Worm (Caenorhabditis elegans): Measurements from ENCODE around the gene srh-80.

Gene srh-80

DNA sequence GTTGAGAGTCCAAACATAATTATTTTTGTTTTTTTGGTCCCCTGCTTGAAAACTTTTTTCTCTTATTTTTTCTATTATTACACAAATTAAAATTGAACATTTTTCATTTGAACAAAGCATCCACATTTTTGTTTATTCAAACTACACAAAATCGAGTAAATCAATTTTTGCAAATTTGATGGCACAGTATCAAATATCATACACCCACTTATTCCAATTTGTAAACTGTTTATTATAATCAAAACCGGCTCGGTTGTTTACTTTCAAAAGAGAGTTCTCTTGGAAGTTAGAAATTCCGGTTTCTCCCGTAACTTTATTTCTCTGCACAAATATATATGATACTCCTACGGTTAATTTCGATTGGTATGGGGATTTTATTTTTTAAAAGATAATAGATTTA lies 48.3 kb downstream of the srh-80 start, which contains the start of gene lgc-26:
Gene lgc-26 (plus strand): TSS at position 301 of the 400 bp plus-strand sequence.
- TF ChIP-seq ama-1 (optimal IDR thresholded peaks at IDR 0.05) = no peak
- no peak for TF ChIP-seq sem-4 (tag; optimal IDR thresholded peaks at IDR 0.05)
- no peak for TF ChIP-seq nhr-237 (tag; optimal IDR thresholded peaks at IDR 0.05)
- no peak for TF ChIP-seq alr-1 (tag; optimal IDR thresholded peaks at IDR 0.05)
- no peak for TF ChIP-seq skn-1 (tag; optimal IDR thresholded peaks at IDR 0.05)
- no peak for TF ChIP-seq unc-39 (tag; optimal IDR thresholded peaks at IDR 0.05)
- no peak for TF ChIP-seq R02D3.7 (tag; optimal IDR thresholded peaks at IDR 0.05)
- TF ChIP-seq lin-13 (GFP tag; optimal IDR thresholded peaks at IDR 0.05) = no peak
- no peak for TF ChIP-seq ztf-1 (GFP tag; conservative IDR thresholded peaks at IDR 0.05)
- TF ChIP-seq nhr-11 (tag; optimal IDR thresholded peaks at IDR 0.05) = no peak
- TF ChIP-seq nhr-12 (tag; optimal IDR thresholded peaks at IDR 0.05) = no peak
- no peak for TF ChIP-seq nhr-10 (tag; optimal IDR thresholded peaks at IDR 0.05)
- no peak for TF ChIP-seq nhr-21 (tag; optimal IDR thresholded peaks at IDR 0.05)
- no peak for TF ChIP-seq ceh-16 (tag; optimal IDR thresholded peaks at IDR 0.05)
- no peak for TF ChIP-seq zag-1 (tag; optimal IDR thresholded peaks at IDR 0.05)
